Worm (Caenorhabditis elegans) whole organism, midembryonic: Measurements from ENCODE around the gene cdc-25.4.

Source experiments
- T22C8.4 ChIP-seq: fragments of 200-800 bp; sonication (Bioruptor generic); IDR thresholded peaks from 2 replicates; pipeline ENCODE4 v1.3.6; 2022; ENCODE audit warnings: missing genetic modification characterization, missing compliant biosample characterization
- cog-1 ChIP-seq: sonication (generic microtip); optimal IDR thresholded peaks from 2 replicates; lab custom pipeline; 2016; ENCODE audit warnings: missing genetic modification characterization, missing compliant biosample characterization
- flt-1 ChIP-seq: fragments of 200-800 bp; sonication (Bioruptor generic); IDR thresholded peaks from 2 replicates; pipeline ENCODE4 v1.3.6; 2022; ENCODE audit warnings: missing genetic modification characterization, missing compliant biosample characterization
- klf-2 ChIP-seq: fragments of 200-800 bp; sonication (Bioruptor generic); conservative IDR thresholded peaks from 2 replicates; pipeline ENCODE4 v1.3.6; 2022; ENCODE audit warnings: missing genetic modification reagents, missing genetic modification characterization, missing compliant biosample characterization
- med-1 ChIP-seq: sonication (generic microtip); optimal IDR thresholded peaks from 2 replicates; lab custom pipeline; 2017; ENCODE audit warnings: missing genetic modification characterization, mild to moderate bottlenecking, missing compliant biosample characterization, antibody characterized with exemption, missing genetic modification reagents; ENCODE audit not compliant: insufficient read depth
- ref-1 ChIP-seq: fragments of 200-800 bp; sonication (Bioruptor generic); conservative IDR thresholded peaks from 2 replicates; pipeline ENCODE4 v1.3.6; 2022; ENCODE audit warnings: missing genetic modification reagents, missing genetic modification characterization, missing compliant biosample characterization
- tab-1 ChIP-seq: fragments of 200-800 bp; sonication (Bioruptor generic); IDR thresholded peaks from 2 replicates; pipeline ENCODE4 v1.3.6; 2022; ENCODE audit warnings: missing genetic modification characterization, missing compliant biosample characterization
- ztf-23 ChIP-seq: fragments of 200-800 bp; sonication (Bioruptor generic); IDR thresholded peaks from 2 replicates; pipeline ENCODE4 v1.3.6; 2022; ENCODE audit warnings: missing genetic modification reagents, missing genetic modification characterization, missing compliant biosample characterization
- ztf-29 ChIP-seq: fragments of 200-800 bp; sonication (Bioruptor generic); IDR thresholded peaks from 2 replicates; pipeline ENCODE4 v1.3.6; 2022; ENCODE audit warnings: missing genetic modification reagents, missing genetic modification characterization, missing compliant biosample characterization

- TF ChIP-seq tab-1 (GFP tag; lab: Robert Waterston, UW) (no peak), flt-1 (GFP tag; lab: Robert Waterston, UW) (no peak), ref-1 (no peak), med-1 (GFP tag; lab: Kevin White, UChicago) (no peak), cog-1 (no peak), T22C8.4 (GFP tag; lab: Robert Waterston, UW) (no peak), klf-2 (GFP tag; lab: Robert Waterston, UW) (no peak), ztf-29 (GFP tag; lab: Robert Waterston, UW) (no peak), ztf-23 (no peak)
Measured at ce11 chrII:10220631-10221030, 31.4 kb upstream of the cdc-25.4 start.
